Worm (Caenorhabditis elegans) whole organism, L1 larva: Measurements from ENCODE around the gene acc-4.
A peak's percentile ranks its signal among the peaks of the same experiment; 100 is the strongest.

Experiments used
- C04F5.9 ChIP-seq: sonication (generic microtip); optimal IDR thresholded peaks from 2 replicates; lab custom pipeline; 2016; ENCODE audit warnings: missing genetic modification characterization, missing compliant biosample characterization
- C16A3.4 ChIP-seq: fragments of 150-350 bp; optimal IDR thresholded peaks from 2 replicates; lab custom pipeline; 2014; ENCODE audit warnings: missing biosample characterization, missing genetic modification characterization
- aha-1 ChIP-seq: fragments of 150-350 bp; optimal IDR thresholded peaks from 2 replicates; lab custom pipeline; 2014; ENCODE audit warnings: missing biosample characterization, missing genetic modification characterization
- alr-1 ChIP-seq: fragments of 200-800 bp; sonication (Bioruptor generic); optimal IDR thresholded peaks from 2 replicates; lab custom pipeline; 2018; ENCODE audit warnings: borderline replicate concordance, mild to moderate bottlenecking, missing genetic modification characterization, missing compliant biosample characterization
- aly-2 ChIP-seq: fragments of 150-350 bp; optimal IDR thresholded peaks from 2 replicates; lab custom pipeline; 2014; ENCODE audit warnings: missing biosample characterization, missing genetic modification characterization
- ama-1 ChIP-seq: fragments of 150-350 bp; optimal IDR thresholded peaks from 2 replicates; lab custom pipeline; 2014
- blmp-1 ChIP-seq: fragments of 150-350 bp; optimal IDR thresholded peaks from 2 replicates; lab custom pipeline; 2014; ENCODE audit warnings: missing biosample characterization, missing genetic modification characterization
- ceh-90 ChIP-seq: sonication (generic microtip); optimal IDR thresholded peaks from 2 replicates; lab custom pipeline; 2016; ENCODE audit warnings: missing genetic modification characterization, missing compliant biosample characterization
- dsc-1 ChIP-seq: sonication (generic microtip); optimal IDR thresholded peaks from 2 replicates; lab custom pipeline; 2016; ENCODE audit warnings: mild to moderate bottlenecking, missing genetic modification characterization, missing compliant biosample characterization
- efl-1 ChIP-seq, 4 experiments: fragments of 150-350 bp; optimal IDR thresholded peaks in 3 of 4; peaks in 1 of 4; 1 replicate in 1 of 4; 2 replicates in 3 of 4; lab custom pipeline; 2014; ENCODE audit warnings: missing biosample characterization in 2 of 4, missing genetic modification characterization in 2 of 4, missing genetic modification reagents in 2 of 4
- efl-3 ChIP-seq: fragments of 200-800 bp; sonication (Bioruptor generic); optimal IDR thresholded peaks from 2 replicates; lab custom pipeline; 2018; ENCODE audit warnings: mild to moderate bottlenecking, missing genetic modification characterization, missing compliant biosample characterization
- egl-27 ChIP-seq, 2 experiments: fragments of 150-350 bp in 1 of 2; sonication (generic microtip); optimal IDR thresholded peaks; 3 replicates each; lab custom pipeline; 2017 to 2018; ENCODE audit warnings: missing biosample characterization in 2 of 2, missing genetic modification characterization in 2 of 2, missing genetic modification reagents in 2 of 2
- ets-5 ChIP-seq: fragments of 200-800 bp; sonication (Bioruptor generic); IDR thresholded peaks from 2 replicates; pipeline ENCODE4 v1.3.6; 2022; ENCODE audit warnings: missing genetic modification characterization, missing compliant biosample characterization
- fkh-4 ChIP-seq: sonication (generic microtip); optimal IDR thresholded peaks from 2 replicates; lab custom pipeline; 2016; ENCODE audit warnings: missing compliant biosample characterization, missing genetic modification characterization, borderline replicate concordance
- fos-1 ChIP-seq: fragments of 150-350 bp; optimal IDR thresholded peaks from 2 replicates; lab custom pipeline; 2014; ENCODE audit warnings: missing biosample characterization, missing genetic modification characterization
- hlh-17 ChIP-seq: fragments of 200-800 bp; sonication (Bioruptor generic); optimal IDR thresholded peaks from 2 replicates; lab custom pipeline; 2018; ENCODE audit warnings: missing genetic modification characterization, mild to moderate bottlenecking, missing compliant biosample characterization, moderate library complexity, borderline replicate concordance
- lin-13 ChIP-seq: fragments of 150-350 bp; optimal IDR thresholded peaks from 2 replicates; lab custom pipeline; 2014; ENCODE audit warnings: missing biosample characterization, missing genetic modification reagents, missing genetic modification characterization
- lin-14 ChIP-seq: fragments of 200-800 bp; sonication (Bioruptor generic); optimal IDR thresholded peaks from 2 replicates; lab custom pipeline; 2018; ENCODE audit warnings: mild to moderate bottlenecking, missing genetic modification characterization, moderate library complexity, missing compliant biosample characterization
- lin-35 ChIP-seq, 2 experiments: fragments of 150-350 bp; optimal IDR thresholded peaks; 2 replicates each; lab custom pipeline; 2014; ENCODE audit warnings: missing biosample characterization in 2 of 2, missing genetic modification characterization in 2 of 2, missing genetic modification reagents in 2 of 2
- lin-39 ChIP-seq: fragments of 150-350 bp; optimal IDR thresholded peaks from 2 replicates; lab custom pipeline; 2014; ENCODE audit warnings: missing biosample characterization, missing genetic modification reagents, missing genetic modification characterization
- lir-3 ChIP-seq: sonication (generic microtip); optimal IDR thresholded peaks from 2 replicates; lab custom pipeline; 2016; ENCODE audit warnings: mild to moderate bottlenecking, missing genetic modification characterization, moderate library complexity, missing compliant biosample characterization; ENCODE audit not compliant: poor library complexity
- lsy-2 ChIP-seq, 2 experiments: fragments of 150-350 bp; optimal IDR thresholded peaks; 2 replicates each; lab custom pipeline; 2014; ENCODE audit warnings: missing biosample characterization in 2 of 2, missing genetic modification characterization in 2 of 2
- mef-2 ChIP-seq: fragments of 150-350 bp; optimal IDR thresholded peaks from 2 replicates; lab custom pipeline; 2014; ENCODE audit warnings: missing biosample characterization, missing genetic modification characterization
- mep-1 ChIP-seq: fragments of 150-350 bp; optimal IDR thresholded peaks from 2 replicates; lab custom pipeline; 2014; ENCODE audit warnings: missing biosample characterization, missing genetic modification characterization
- nhr-12 ChIP-seq: sonication (generic microtip); optimal IDR thresholded peaks from 2 replicates; lab custom pipeline; 2017; ENCODE audit warnings: missing biosample characterization, missing genetic modification characterization
- nhr-20 ChIP-seq: sonication (generic microtip); optimal IDR thresholded peaks from 2 replicates; lab custom pipeline; 2016; ENCODE audit warnings: mild to moderate bottlenecking, missing genetic modification characterization, missing compliant biosample characterization
- nhr-77 ChIP-seq: fragments of 150-350 bp; optimal IDR thresholded peaks from 2 replicates; lab custom pipeline; 2014; ENCODE audit warnings: missing biosample characterization, missing genetic modification characterization
- nhr-84 ChIP-seq: sonication (generic microtip); optimal IDR thresholded peaks from 2 replicates; lab custom pipeline; 2017; ENCODE audit warnings: missing biosample characterization, missing genetic modification characterization
- nhr-85 ChIP-seq: sonication (generic microtip); peaks from one replicate; lab custom pipeline; 2016; ENCODE audit warnings: missing genetic modification characterization, inconsistent platforms, missing compliant biosample characterization
- nhr-90 ChIP-seq: sonication (generic microtip); optimal IDR thresholded peaks from 2 replicates; lab custom pipeline; 2016; ENCODE audit warnings: mild to moderate bottlenecking, missing genetic modification characterization, missing compliant biosample characterization; ENCODE audit not compliant: poor library complexity
- pag-3 ChIP-seq: sonication (generic microtip); optimal IDR thresholded peaks from 2 replicates; lab custom pipeline; 2017; ENCODE audit warnings: missing genetic modification characterization, mild to moderate bottlenecking, missing compliant biosample characterization, antibody characterized with exemption, borderline replicate concordance; ENCODE audit not compliant: insufficient read depth
- rnt-1 ChIP-seq: sonication (generic microtip); optimal IDR thresholded peaks from 2 replicates; lab custom pipeline; 2016; ENCODE audit warnings: mild to moderate bottlenecking, missing genetic modification characterization, moderate library complexity, missing compliant biosample characterization
- snu-23 ChIP-seq: sonication (generic microtip); optimal IDR thresholded peaks from 2 replicates; lab custom pipeline; 2016; ENCODE audit warnings: missing genetic modification characterization, missing compliant biosample characterization
- sox-4 ChIP-seq: sonication (generic microtip); optimal IDR thresholded peaks from 2 replicates; lab custom pipeline; 2016; ENCODE audit warnings: missing genetic modification characterization, missing compliant biosample characterization
- tbx-2 ChIP-seq: sonication (generic microtip); optimal IDR thresholded peaks from 2 replicates; lab custom pipeline; 2016; ENCODE audit warnings: missing genetic modification characterization, missing compliant biosample characterization
- vab-15 ChIP-seq: sonication (generic microtip); optimal IDR thresholded peaks from 2 replicates; lab custom pipeline; 2017; ENCODE audit warnings: missing genotype, mild to moderate bottlenecking, missing genetic modification characterization, missing compliant biosample characterization
- zag-1 ChIP-seq: fragments of 150-350 bp; optimal IDR thresholded peaks from 2 replicates; lab custom pipeline; 2014; ENCODE audit warnings: missing biosample characterization, missing genetic modification characterization

acc-4 gene

ce11 chrIII:13526191-13526590 lies 42.3 kb upstream of the acc-4 start:
- TF ChIP-seq zag-1 = no peak
- no peak for TF ChIP-seq lin-39 (tag; lab: Kevin White, UChicago)
- no peak for TF ChIP-seq nhr-12
- TF ChIP-seq ama-1 (lab: Kevin White, UChicago) = no peak
- no peak for TF ChIP-seq mep-1 (tag; lab: Kevin White, UChicago)
- no peak for TF ChIP-seq ceh-90 (tag; lab: Kevin White, UChicago)
- no peak for TF ChIP-seq efl-3 (GFP tag; lab: Kevin White, UChicago)
- TF ChIP-seq nhr-77 (tag; lab: Kevin White, UChicago) = no peak

ce11 chrIII:13525118-13525839 lies 41.4 kb upstream of the acc-4 start:
- TF ChIP-seq fos-1 (tag; lab: Kevin White, UChicago) (no peak), efl-1 (optimal IDR thresholded peaks at IDR 0.05; lab: Kevin White, UChicago) (no peak), efl-1 (GFP tag; optimal IDR thresholded peaks at IDR 0.05 in 1 of 2; lab: Kevin White, UChicago) (peak in 1 of 2 experiments; percentile 6), alr-1 (peak; percentile 11), lsy-2 (tag; optimal IDR thresholded peaks at IDR 0.05; lab: Kevin White, UChicago) (no peak)

ce11 chrIII:13524021-13524420 lies 40.1 kb upstream of the acc-4 start, which contains the start of gene pod-1:
TSS of gene pod-1 (minus strand) at chrIII:13524121.
- TF ChIP-seq efl-3 (GFP tag; lab: Kevin White, UChicago) (no peak), C04F5.9 (tag; lab: Kevin White, UChicago) (no peak), fkh-4 (tag; lab: Kevin White, UChicago) (no peak), nhr-84 (tag; lab: Kevin White, UChicago) (no peak), ets-5 (GFP tag; lab: Robert Waterston, UW) (no peak), pag-3 (tag; lab: Kevin White, UChicago) (no peak), tbx-2 (tag; lab: Kevin White, UChicago) (no peak), nhr-90 (no peak), dsc-1 (tag; lab: Kevin White, UChicago) (no peak), alr-1 (no peak), hlh-17 (GFP tag; lab: Kevin White, UChicago) (no peak), rnt-1 (tag; lab: Kevin White, UChicago) (no peak), lin-14 (no peak), mef-2 (tag; lab: Kevin White, UChicago) (no peak), sox-4 (tag; lab: Kevin White, UChicago) (no peak), efl-1 (optimal IDR thresholded peaks at IDR 0.05; lab: Kevin White, UChicago) (no peak), efl-1 (GFP tag; optimal IDR thresholded peaks at IDR 0.05 in 1 of 2; lab: Kevin White, UChicago) (no peak), zag-1 (no peak)

- TF ChIP-seq dsc-1 (tag; lab: Kevin White, UChicago) (no peak), efl-1 (optimal IDR thresholded peaks at IDR 0.05; lab: Kevin White, UChicago) (no peak), efl-1 (GFP tag; optimal IDR thresholded peaks at IDR 0.05 in 1 of 2; lab: Kevin White, UChicago) (peak in 1 of 2 experiments; percentile 85)
Measured at ce11 chrIII:13518437-13518836, 34.5 kb upstream of the acc-4 start.

ce11 chrIII:13514470-13514869 lies 30.5 kb upstream of the acc-4 start, which contains the start of gene mlh-1:
TSS of gene mlh-1 (minus strand) at chrIII:13514570.
- no peak for TF ChIP-seq vab-15 (tag; lab: Kevin White, UChicago)
- no peak for TF ChIP-seq efl-1 (optimal IDR thresholded peaks at IDR 0.05; lab: Kevin White, UChicago)
- peak in 1 of 2 experiments; percentile 33 for TF ChIP-seq efl-1 (GFP tag; optimal IDR thresholded peaks at IDR 0.05 in 1 of 2; lab: Kevin White, UChicago)

ce11 chrIII:13510753-13511152 lies 26.8 kb upstream of the acc-4 start:
- TF ChIP-seq efl-1 (optimal IDR thresholded peaks at IDR 0.05; lab: Kevin White, UChicago) (no peak), efl-1 (GFP tag; optimal IDR thresholded peaks at IDR 0.05 in 1 of 2; lab: Kevin White, UChicago) (no peak), egl-27 (tag; optimal IDR thresholded peaks at IDR 0.05; lab: Kevin White, UChicago) (no peak), snu-23 (GFP tag; lab: Kevin White, UChicago) (no peak), aha-1 (tag; lab: Kevin White, UChicago) (no peak), lsy-2 (tag; optimal IDR thresholded peaks at IDR 0.05; lab: Kevin White, UChicago) (no peak), blmp-1 (tag; lab: Kevin White, UChicago) (no peak), rnt-1 (tag; lab: Kevin White, UChicago) (no peak), nhr-20 (tag; lab: Kevin White, UChicago) (no peak), lin-39 (tag; lab: Kevin White, UChicago) (no peak), C16A3.4 (no peak), lir-3 (tag; lab: Kevin White, UChicago) (no peak), sox-4 (tag; lab: Kevin White, UChicago) (no peak), nhr-85 (no peak), aly-2 (tag; lab: Kevin White, UChicago) (no peak), lin-13 (GFP tag; lab: Kevin White, UChicago) (no peak), lin-35 (GFP tag; optimal IDR thresholded peaks at IDR 0.05; lab: Kevin White, UChicago) (no peak)
